Fruit fly (Drosophila melanogaster) whole organism, embryonic: ENCODE results near the gene CG43638.

ENCODE experiments used
- CG2678 ChIP-seq: fragments of 200-800 bp; sonication (Bioruptor generic); optimal IDR thresholded peaks from 3 replicates; lab custom pipeline; 2019; ENCODE audit warnings: missing biosample characterization, mild to moderate bottlenecking, missing genetic modification characterization, moderate library complexity
- Dll ChIP-seq: fragments of 200-800 bp; sonication (Bioruptor generic); IDR thresholded peaks from 4 replicates; pipeline ENCODE4 v1.3.6; 2022; ENCODE audit warnings: missing biosample characterization, missing genetic modification characterization; ENCODE audit not compliant: partially characterized antibody
- Drgx ChIP-seq: fragments of 200-800 bp; sonication (Bioruptor generic); IDR thresholded peaks from 2 replicates; pipeline ENCODE4 v1.3.6; 2022; ENCODE audit warnings: missing biosample characterization, missing genetic modification characterization
- Scr ChIP-seq: fragments of 200-800 bp; sonication (Bioruptor generic); IDR thresholded peaks from 2 replicates; pipeline ENCODE4 v1.3.6; 2022; ENCODE audit warnings: missing biosample characterization, missing genetic modification characterization; ENCODE audit not compliant: partially characterized antibody
- btn ChIP-seq: fragments of 200-800 bp; sonication (Bioruptor generic); optimal IDR thresholded peaks from 2 replicates; lab custom pipeline; 2016; ENCODE audit warnings: missing biosample characterization, missing genetic modification characterization

- no peak for TF ChIP-seq btn
- TF ChIP-seq CG2678 (tag; lab: Kevin White, UChicago) = no peak
- TF ChIP-seq Drgx (GFP tag; lab: Robert Waterston, UW) = no peak
- no peak for TF ChIP-seq Scr
- no peak for TF ChIP-seq Dll
Observed at dm6 chr3L:12036658-12037057, 7.7 kb upstream of the CG43638 start.
